Worm (Caenorhabditis elegans) whole organism, dauer: ENCODE measurements around the gene dmsr-3.
"Not testable (repeated sequence)": the region's sequence is repeated elsewhere in the genome, so short reads cannot be mapped to it uniquely, and the experiment has no call there.

ENCODE experiments used
- unc-62 ChIP-seq: sonication (generic microtip); optimal IDR thresholded peaks from 2 replicates; lab custom pipeline; 2017; ENCODE audit warnings: missing biosample characterization, missing genetic modification reagents, missing genetic modification characterization

dmsr-3 gene

DNA sequence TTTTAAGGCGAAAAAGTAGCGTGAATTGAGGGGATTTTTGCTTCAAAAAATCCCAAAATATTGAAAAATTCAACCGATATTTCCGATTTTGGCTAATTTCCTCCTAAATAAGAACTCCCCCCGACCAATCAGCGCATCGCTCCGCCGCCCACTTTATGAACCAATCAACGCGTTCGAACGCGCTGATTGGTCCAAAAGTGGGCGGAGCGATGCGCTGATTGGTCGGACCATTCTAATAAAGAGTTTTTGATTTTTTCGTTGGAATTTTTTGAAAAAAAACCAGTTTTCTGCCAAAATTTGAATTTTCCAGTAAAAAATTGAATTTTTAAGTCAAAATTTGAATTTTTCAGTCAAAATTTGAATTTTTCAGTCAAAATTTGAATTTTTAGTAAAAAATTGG lies 34.8 kb downstream of the dmsr-3 start:
- TF ChIP-seq unc-62, result no peak

DNA sequence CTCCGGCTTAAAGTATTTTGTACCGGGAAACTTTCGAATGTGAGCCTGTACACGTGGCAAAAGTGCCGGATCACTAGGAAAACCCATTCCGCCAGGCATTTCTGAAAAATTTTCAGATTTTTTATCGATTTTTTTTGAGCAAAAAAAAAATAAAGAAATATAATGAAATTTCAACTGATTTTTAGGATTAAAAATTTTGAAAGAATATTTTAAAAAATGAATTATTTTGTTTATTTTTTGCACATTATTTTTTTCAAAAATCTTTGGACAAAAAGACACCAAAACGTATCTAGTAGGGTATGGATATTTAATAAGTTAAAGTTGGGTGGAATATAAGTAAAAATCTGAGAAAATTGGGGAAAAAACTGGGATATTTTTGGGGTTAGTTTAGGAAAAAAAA lies 35.2 kb downstream of the dmsr-3 start, which contains the start of gene mac-1:
TSS of gene mac-1 (minus strand) at position 101 of the 400 bp plus-strand sequence.
- TF ChIP-seq unc-62, result no peak

DNA sequence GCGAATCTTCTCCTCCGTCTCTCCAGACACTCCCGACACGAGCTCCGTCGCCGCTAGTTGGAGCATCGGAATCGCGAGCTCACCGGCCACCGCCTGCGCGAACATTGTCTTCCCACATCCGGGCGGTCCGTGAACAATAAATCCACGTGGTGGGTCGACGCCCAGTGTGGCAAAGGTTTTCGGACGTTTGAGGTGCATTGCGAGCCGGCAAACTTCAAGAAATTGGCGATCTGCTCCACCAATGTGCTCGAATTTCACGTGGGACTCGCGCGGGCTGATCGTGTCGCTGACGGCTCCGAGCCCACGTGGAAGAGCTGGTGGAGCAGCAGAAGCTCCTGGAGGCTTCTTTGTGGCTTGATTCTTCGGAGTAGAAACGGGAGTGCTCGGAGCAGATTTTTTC lies 39.4 kb downstream of the dmsr-3 start:
- TF ChIP-seq unc-62, result no peak

DNA sequence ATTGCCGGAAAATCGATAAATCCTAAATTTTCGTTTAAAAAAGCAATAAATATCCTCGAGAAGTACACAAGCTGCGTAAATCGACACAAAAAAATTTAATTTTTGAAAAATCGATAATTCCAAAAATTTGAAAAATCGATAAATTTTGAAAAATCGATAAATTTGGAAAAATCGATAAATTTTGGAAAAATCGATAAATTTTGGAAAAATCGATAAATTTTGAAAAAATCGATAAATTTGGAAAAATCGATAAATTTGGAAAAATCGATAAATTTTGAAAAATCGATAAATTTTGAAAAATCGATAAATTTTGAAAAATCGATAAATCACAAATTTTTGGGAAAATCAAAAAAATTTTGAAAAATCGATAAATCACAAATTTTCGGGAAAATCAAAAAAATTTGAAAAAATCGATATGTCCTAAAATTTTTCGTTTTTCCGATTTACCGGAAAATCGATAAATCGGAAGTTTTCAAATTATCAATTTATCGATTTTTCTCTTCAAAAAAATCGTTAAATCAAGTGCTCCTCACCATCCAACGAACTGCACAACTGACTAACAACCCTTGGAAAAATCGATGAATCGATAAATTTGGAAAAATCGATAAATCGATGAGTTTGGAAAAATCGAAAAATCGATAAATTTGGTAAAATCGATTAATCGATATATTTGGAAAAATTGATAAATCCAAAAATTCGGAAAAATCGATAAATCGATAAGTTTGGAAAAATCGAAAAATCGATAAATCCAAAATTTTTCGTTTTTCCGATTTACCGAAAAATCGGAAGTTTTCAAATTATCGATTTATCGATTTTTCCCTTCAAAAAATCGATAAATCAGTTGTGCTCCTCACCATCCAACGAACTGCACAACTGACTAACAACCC lies 40.1 kb downstream of the dmsr-3 start:
- no peak for TF ChIP-seq unc-62

DNA sequence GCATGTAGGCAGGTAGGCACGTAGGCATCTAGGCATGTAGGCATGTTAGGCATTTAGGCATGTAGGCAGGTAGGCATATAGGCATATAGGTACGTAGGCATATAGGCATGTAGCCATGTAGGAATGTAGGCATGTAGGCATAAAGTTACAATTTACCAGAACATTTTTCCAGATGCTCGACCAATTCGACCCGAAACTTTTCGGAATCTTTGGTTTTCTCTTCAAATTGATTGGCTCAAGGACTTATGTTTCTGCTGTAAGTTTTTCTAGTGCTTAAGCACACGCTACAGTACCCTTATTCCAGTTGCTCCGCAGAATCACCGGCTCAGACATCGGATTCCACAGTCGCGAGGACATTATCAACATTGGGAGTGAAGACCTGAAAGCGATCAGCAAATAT lies 45.8 kb downstream of the dmsr-3 start:
- TF ChIP-seq unc-62, result no peak

DNA sequence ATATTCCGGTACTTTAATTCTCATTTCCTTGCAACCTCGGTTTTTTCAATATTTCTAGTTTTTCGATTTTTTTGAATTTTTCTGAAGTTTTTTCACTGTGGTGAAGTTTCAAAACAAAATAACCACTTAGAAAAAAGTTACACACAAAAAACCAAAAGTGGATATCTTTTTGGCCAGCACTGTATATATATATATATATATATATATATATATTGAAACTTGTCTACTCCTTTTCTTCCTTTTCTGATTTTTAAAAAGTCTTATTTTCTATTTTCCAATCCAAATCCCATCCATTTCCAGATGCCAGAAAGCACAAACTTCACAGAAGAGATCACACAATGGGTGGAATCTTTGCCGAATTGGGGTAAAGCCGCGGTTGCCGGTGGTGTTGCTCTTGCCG lies 47.0 kb downstream of the dmsr-3 start, which contains the start of gene faxc-2:
TSS of gene faxc-2 (plus strand) at position 301 of the 400 bp plus-strand sequence.
- TF ChIP-seq unc-62, result not testable (repeated sequence)

DNA sequence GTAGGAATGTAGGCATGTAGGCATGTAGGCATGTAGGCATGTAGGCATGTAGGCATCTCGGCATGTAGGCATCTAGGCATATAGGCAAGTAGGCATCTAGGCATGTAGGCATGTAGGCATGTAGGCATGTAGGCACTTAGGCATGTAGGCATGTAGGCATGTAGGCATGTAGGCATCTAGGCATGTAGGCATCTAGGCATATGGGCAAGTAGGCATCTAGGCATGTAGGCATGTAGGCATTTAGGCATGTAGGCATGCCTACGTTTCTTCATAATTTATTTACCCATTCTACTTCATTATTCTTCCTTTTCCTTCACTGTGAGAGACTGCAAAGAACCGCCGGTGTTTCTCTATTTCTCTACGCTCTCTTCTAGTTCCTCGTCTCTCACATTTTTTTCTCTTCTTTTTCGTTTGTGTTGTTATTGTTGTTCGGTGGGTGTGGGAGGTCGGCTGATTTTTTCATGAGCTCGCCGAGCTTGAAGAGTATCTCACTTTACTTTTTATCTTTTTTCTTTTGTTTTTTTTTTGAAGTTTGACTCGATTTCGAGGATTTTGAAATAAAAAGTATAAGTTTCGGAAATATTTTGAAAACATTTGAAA lies 51.6 kb downstream of the dmsr-3 start:
- no peak for TF ChIP-seq unc-62

DNA sequence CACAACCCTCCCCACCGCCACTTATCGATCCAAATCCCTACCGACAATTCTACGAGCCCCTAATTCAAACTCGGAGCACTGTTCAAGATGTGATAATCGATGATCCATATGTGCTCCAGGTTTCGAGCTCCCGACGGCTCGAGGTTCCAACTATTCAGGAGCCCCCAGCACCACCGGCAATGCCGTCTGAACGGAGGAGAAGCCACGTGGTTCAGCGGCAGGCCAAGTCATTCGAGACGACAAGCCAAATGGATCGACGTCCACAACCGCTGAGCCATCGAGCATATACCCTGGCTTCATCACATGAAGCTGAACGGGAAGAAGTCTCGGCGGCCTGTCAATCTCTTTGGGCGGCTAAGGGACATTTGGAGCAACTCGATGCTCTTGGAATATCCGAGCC lies 55.4 kb downstream of the dmsr-3 start:
- TF ChIP-seq unc-62, result no peak

DNA sequence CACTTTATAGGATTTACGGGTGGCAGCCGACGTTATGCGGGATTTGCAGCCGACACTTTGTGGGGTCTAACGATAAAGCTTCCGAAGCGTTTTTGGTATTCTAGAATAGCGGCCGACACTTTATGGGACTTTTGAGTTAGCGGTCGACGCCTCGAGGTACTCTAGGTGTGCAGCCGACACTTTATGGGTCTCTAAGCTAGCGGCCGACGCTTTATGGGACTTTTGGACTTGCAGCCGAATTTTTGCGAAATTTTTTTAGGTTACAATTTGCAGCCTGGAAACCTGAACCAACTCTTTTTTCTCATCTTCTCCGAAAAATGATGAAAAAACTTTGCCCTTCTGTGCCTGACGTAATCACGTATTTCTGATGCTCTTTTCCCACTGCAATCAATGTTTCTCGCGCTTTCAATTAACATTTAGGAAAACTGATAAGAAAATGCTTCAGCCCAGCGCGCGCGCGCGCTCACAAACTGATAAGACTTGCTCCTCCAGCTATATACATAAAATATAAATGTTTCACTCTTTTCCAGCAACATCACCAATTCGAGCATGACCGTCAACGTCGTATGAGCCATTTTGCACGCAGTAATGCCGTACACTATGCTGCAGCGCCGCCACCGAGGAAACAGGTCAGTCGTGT lies 56.7 kb downstream of the dmsr-3 start:
- TF ChIP-seq unc-62, result no peak

DNA sequence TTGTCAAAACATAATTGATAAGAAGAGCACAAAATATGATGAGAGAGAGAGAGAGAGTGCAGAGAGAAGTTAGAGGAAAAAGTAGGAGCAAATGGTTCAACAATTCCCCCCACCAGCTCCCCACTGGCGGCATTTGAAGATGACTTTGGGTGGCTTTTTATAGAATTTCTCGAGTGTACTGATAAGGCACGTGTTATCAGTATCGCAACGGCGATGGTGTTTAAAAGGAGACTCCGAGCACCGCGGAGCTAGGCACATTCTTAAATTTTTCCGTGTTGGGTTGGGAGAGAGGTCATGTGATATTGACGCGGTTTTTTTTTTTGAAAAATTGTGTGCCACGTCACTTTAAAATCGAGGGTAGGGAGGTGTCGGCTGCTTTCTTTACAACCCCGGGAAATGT lies 57.5 kb downstream of the dmsr-3 start:
- no peak for TF ChIP-seq unc-62

DNA sequence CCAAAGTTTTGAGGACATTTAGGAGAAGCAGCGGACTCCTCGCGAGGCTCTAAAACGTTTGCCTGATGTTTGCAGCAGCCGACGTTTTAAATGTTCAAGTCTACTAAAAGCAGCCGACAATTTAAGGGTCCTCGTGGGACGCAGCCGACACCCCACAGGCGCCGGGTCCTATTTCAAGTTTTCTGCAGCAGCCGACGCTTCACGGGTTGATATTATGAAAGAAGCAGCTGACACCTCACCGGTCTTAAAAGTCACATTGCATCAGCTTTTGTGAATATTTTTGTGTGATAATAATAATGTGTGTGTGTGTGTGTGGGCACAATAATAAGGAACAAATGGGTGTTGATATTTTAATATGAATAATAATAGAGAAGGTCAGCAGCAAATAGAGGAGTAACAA lies 58.1 kb downstream of the dmsr-3 start:
- TF ChIP-seq unc-62, result no peak

DNA sequence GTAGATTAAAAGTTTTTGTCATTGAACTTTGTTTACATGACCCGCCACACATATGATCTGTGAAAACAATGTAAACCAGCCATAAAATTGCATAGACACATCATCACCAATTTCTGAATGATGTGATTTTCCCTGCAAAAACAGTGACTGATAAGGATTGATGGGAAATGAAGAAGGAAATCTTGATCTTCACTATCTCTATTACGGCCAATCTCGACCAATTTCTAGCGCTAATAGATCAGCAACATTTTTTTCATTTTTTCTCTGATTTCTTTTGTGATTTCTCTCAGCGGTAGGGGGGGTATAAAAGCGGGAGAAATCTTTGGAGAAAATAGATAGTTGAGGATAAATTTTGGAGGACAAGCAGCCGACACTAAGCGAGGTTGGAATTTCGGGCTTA lies 58.7 kb downstream of the dmsr-3 start:
- no peak for TF ChIP-seq unc-62

DNA sequence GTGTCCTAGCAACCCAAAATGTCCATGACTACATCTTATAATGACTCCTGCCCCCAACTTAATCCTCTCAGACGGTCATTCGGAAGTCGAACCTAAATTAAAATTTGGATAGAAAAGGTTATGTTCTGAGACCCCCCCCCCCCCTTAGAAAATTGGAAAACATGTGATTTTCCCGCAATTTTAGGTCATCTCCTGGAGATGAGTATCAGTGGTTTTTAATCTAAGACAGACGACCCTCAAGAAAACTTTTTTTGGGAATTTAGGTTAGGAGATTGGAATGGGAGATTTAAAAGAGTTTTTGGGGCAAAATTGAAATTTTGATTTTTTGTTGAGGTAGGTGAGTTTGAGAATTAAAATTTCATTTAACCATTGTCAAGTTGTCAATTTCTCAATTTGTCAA lies 62.5 kb downstream of the dmsr-3 start:
- TF ChIP-seq unc-62, result no peak

DNA sequence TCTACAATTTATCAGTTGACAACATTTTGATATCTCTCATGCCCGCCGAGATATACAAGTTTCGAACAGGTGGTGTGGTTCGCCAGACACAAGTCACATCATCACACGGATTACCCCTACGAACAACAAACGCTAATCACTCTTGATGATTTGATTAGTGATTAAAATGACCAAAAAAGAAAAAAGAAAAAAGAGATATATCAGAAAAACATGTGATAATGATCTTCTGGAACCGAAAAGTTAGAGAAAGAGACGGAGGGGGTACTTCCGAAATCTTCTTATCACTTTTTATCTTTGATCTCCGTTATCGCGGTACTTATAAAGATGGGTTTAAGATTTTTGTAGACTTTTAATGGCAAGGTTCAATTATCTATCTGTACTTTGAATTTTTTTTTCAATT lies 63.1 kb downstream of the dmsr-3 start:
- TF ChIP-seq unc-62, result no peak

DNA sequence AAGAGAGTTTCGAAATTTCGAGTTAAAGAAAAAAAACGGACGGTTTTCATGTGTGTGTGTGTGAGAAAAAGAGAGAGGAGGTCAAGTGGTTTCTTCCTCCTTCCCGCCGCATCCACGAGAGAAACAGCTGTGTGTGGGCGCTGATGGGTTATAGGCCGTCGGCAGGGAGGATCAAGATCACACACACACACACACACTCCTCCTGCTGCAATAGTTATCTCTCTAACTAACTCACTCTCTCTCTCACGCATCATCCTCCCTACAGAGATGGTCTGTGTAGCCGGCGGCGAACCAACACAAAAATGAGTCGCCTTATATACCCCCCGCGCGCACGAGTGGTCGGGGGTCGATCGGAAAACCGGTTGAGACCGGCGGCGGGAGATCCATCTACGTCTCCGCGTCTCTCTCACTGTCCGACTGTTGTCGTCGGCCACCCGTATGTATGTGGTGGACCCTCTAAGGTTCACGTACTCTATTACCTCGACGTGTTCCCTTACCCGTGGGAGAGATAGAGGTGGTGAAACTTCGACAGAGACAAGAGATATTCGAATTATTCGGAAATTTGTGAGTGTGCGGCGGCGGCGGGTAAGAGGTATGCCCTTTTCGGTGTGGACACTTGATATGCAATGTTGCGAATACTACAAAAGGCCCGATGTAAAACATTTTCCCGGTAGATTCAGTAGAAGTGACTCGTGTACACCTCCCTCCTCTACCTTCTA lies 64.4 kb downstream of the dmsr-3 start:
- TF ChIP-seq unc-62, result no peak
